Fruit fly (Drosophila melanogaster) whole organism, embryonic: Measurements from ENCODE around the gene CG2614.
A peak's percentile ranks its signal among the peaks of the same experiment; 100 is the strongest.

Experiments
- B-H2 ChIP-seq: fragments of 200-800 bp; sonication (Bioruptor generic); optimal IDR thresholded peaks from 2 replicates; lab custom pipeline; 2018; ENCODE audit warnings: missing biosample characterization, mild to moderate bottlenecking, missing genetic modification characterization
- BEAF-32 ChIP-seq: fragments of 200-800 bp; sonication (Bioruptor generic); optimal IDR thresholded peaks from 3 replicates; lab custom pipeline; 2017; ENCODE audit warnings: missing biosample characterization, missing genetic modification characterization, mild to moderate bottlenecking, moderate library complexity, missing genetic modification reagents
- CG11398 ChIP-seq: fragments of 200-800 bp; sonication (Bioruptor generic); optimal IDR thresholded peaks from 2 replicates; lab custom pipeline; 2016; ENCODE audit warnings: missing biosample characterization, missing genetic modification characterization
- CG12104 ChIP-seq: fragments of 200-800 bp; sonication (Bioruptor generic); optimal IDR thresholded peaks from 3 replicates; lab custom pipeline; 2016; ENCODE audit warnings: missing biosample characterization, missing genetic modification characterization
- CG14050 ChIP-seq: fragments of 200-800 bp; sonication (Bioruptor generic); IDR thresholded peaks from 3 replicates; pipeline ENCODE4 v1.3.6; 2022; ENCODE audit warnings: missing biosample characterization, missing genetic modification characterization
- CG1529 ChIP-seq: fragments of 200-800 bp; sonication (Bioruptor generic); optimal IDR thresholded peaks from 3 replicates; lab custom pipeline; 2018; ENCODE audit warnings: missing biosample characterization, missing genetic modification characterization
- CG16863 ChIP-seq: fragments of 200-800 bp; sonication (Bioruptor generic); optimal IDR thresholded peaks from 3 replicates; lab custom pipeline; 2016; ENCODE audit warnings: missing biosample characterization, missing genetic modification characterization
- CG17186 ChIP-seq: fragments of 200-800 bp; sonication (Bioruptor generic); optimal IDR thresholded peaks from 3 replicates; lab custom pipeline; 2017; ENCODE audit warnings: missing biosample characterization, missing genetic modification reagents, missing genetic modification characterization
- CG18011 ChIP-seq: fragments of 200-800 bp; sonication (Bioruptor generic); optimal IDR thresholded peaks from 2 replicates; lab custom pipeline; 2017; ENCODE audit warnings: missing biosample characterization, missing genetic modification characterization, mild to moderate bottlenecking, moderate library complexity, missing genotype
- CG2889 ChIP-seq: fragments of 200-800 bp; sonication (Bioruptor generic); IDR thresholded peaks from 3 replicates; pipeline ENCODE4 v1.3.6; 2022; ENCODE audit warnings: missing biosample characterization, missing genetic modification characterization
- CG31365 ChIP-seq: fragments of 200-800 bp; sonication (Bioruptor generic); optimal IDR thresholded peaks from 2 replicates; lab custom pipeline; 2018; ENCODE audit warnings: missing biosample characterization, mild to moderate bottlenecking, missing genetic modification characterization
- CG3995 ChIP-seq: fragments of 200-800 bp; sonication (Bioruptor generic); optimal IDR thresholded peaks from 3 replicates; lab custom pipeline; 2016; ENCODE audit warnings: missing biosample characterization, missing genetic modification characterization
- CG4617 ChIP-seq: fragments of 200-800 bp; sonication (Bioruptor generic); optimal IDR thresholded peaks from 3 replicates; lab custom pipeline; 2016; ENCODE audit warnings: missing biosample characterization, missing genetic modification characterization, borderline replicate concordance
- CG6854 ChIP-seq: fragments of 200-800 bp; sonication (Bioruptor generic); optimal IDR thresholded peaks from 3 replicates; lab custom pipeline; 2017; ENCODE audit warnings: missing biosample characterization, mild to moderate bottlenecking, missing genetic modification characterization
- CG7987 ChIP-seq: fragments of 200-800 bp; sonication (Bioruptor generic); optimal IDR thresholded peaks from 2 replicates; lab custom pipeline; 2018; ENCODE audit warnings: missing biosample characterization, mild to moderate bottlenecking, missing genetic modification characterization, moderate library complexity
- CkIIα-i1 ChIP-seq: fragments of 200-800 bp; sonication (Bioruptor generic); IDR thresholded peaks from 2 replicates; pipeline ENCODE4 v1.3.6; 2022; ENCODE audit warnings: missing biosample characterization, missing genetic modification characterization
- D19B ChIP-seq: fragments of 200-800 bp; sonication (Bioruptor generic); optimal IDR thresholded peaks from 2 replicates; lab custom pipeline; 2017; ENCODE audit warnings: missing biosample characterization, mild to moderate bottlenecking, missing genetic modification characterization
- Dbx ChIP-seq: fragments of 200-800 bp; sonication (Bioruptor generic); IDR thresholded peaks from 3 replicates; pipeline ENCODE4 v1.3.6; 2022; ENCODE audit warnings: missing biosample characterization, missing genetic modification characterization
- Dfd ChIP-seq, 2 experiments: fragments of >200 bp; optimal IDR thresholded peaks; 2 replicates each; lab custom pipeline; 2017; ENCODE audit warnings: missing biosample characterization in 2 of 2, missing genetic modification characterization in 2 of 2
- Doc3 ChIP-seq: fragments of 200-800 bp; sonication (Bioruptor generic); IDR thresholded peaks from 3 replicates; pipeline ENCODE4 v1.3.6; 2022; ENCODE audit warnings: missing biosample characterization, missing genetic modification characterization; ENCODE audit not compliant: partially characterized antibody
- E2f2 ChIP-seq: fragments of 200-800 bp; sonication (Bioruptor generic); IDR thresholded peaks from 2 replicates; pipeline ENCODE4 v1.3.6; 2022; ENCODE audit warnings: missing biosample characterization, missing genetic modification characterization
- HLH3B ChIP-seq: fragments of 200-800 bp; sonication (Bioruptor generic); IDR thresholded peaks from 2 replicates; pipeline ENCODE4 v1.3.6; 2022; ENCODE audit warnings: missing biosample characterization, missing genetic modification characterization
- Lim3 ChIP-seq: fragments of 200-800 bp; sonication (Bioruptor generic); IDR thresholded peaks from 2 replicates; pipeline ENCODE4 v1.3.6; 2022; ENCODE audit warnings: missing biosample characterization, missing genetic modification characterization
- Neu2 ChIP-seq: fragments of 200-800 bp; sonication (Bioruptor generic); optimal IDR thresholded peaks from 3 replicates; lab custom pipeline; 2016; ENCODE audit warnings: missing biosample characterization, missing genetic modification characterization, borderline replicate concordance
- Nf-YB ChIP-seq: fragments of 200-800 bp; sonication (Bioruptor generic); optimal IDR thresholded peaks from 3 replicates; lab custom pipeline; 2019; ENCODE audit warnings: missing biosample characterization, mild to moderate bottlenecking, missing genetic modification characterization, moderate library complexity
- Tbp ChIP-seq: fragments of >200 bp; optimal IDR thresholded peaks from 2 replicates; lab custom pipeline; 2018; ENCODE audit warnings: missing biosample characterization, missing genetic modification characterization
- amos ChIP-seq: fragments of 200-800 bp; sonication (Bioruptor generic); IDR thresholded peaks from 2 replicates; pipeline ENCODE4 v1.3.6; 2022; ENCODE audit warnings: missing biosample characterization, missing genetic modification characterization; ENCODE audit not compliant: partially characterized antibody
- az2 ChIP-seq: fragments of 200-800 bp; sonication (Bioruptor generic); optimal IDR thresholded peaks from 3 replicates; lab custom pipeline; 2016; ENCODE audit warnings: missing biosample characterization, missing genetic modification characterization
- cg ChIP-seq: fragments of 200-800 bp; sonication (Bioruptor generic); optimal IDR thresholded peaks from 3 replicates; lab custom pipeline; 2019; ENCODE audit warnings: missing biosample characterization, mild to moderate bottlenecking, missing genetic modification characterization, moderate library complexity
- chm ChIP-seq: fragments of 200-800 bp; sonication (Bioruptor generic); IDR thresholded peaks from 2 replicates; pipeline ENCODE4 v1.3.6; 2022; ENCODE audit warnings: missing biosample characterization, missing genetic modification characterization
- ci ChIP-seq: fragments of 200-800 bp; sonication (Bioruptor generic); IDR thresholded peaks from 3 replicates; pipeline ENCODE4 v1.3.6; 2022; ENCODE audit warnings: missing biosample characterization, missing genetic modification characterization
- croc ChIP-seq: fragments of 200-800 bp; sonication (Bioruptor generic); conservative IDR thresholded peaks from 3 replicates; pipeline ENCODE4 v1.3.6; 2022; ENCODE audit warnings: missing biosample characterization, missing genetic modification characterization
- dan ChIP-seq: fragments of 200-800 bp; sonication (Bioruptor generic); IDR thresholded peaks from 2 replicates; pipeline ENCODE4 v1.3.6; 2022; ENCODE audit warnings: missing biosample characterization, missing genetic modification characterization
- dmrt11E ChIP-seq: fragments of 200-800 bp; sonication (Bioruptor generic); optimal IDR thresholded peaks from 3 replicates; lab custom pipeline; 2018; ENCODE audit warnings: missing biosample characterization, mild to moderate bottlenecking, missing genetic modification characterization, moderate library complexity
- fru ChIP-seq: fragments of >200 bp; optimal IDR thresholded peaks from 2 replicates; lab custom pipeline; 2017
- ftz-f1 ChIP-seq: fragments of 200-800 bp; sonication (Bioruptor generic); optimal IDR thresholded peaks from 2 replicates; lab custom pipeline; 2016; ENCODE audit warnings: missing biosample characterization, missing genetic modification characterization
- gfzf ChIP-seq: fragments of 200-800 bp; sonication (Bioruptor generic); optimal IDR thresholded peaks from 2 replicates; lab custom pipeline; 2016; ENCODE audit warnings: missing biosample characterization, mild to moderate bottlenecking, missing genetic modification characterization, moderate library complexity
- hbn ChIP-seq: fragments of 200-800 bp; sonication (Bioruptor generic); IDR thresholded peaks from 2 replicates; pipeline ENCODE4 v1.3.6; 2022; ENCODE audit warnings: missing biosample characterization, missing genetic modification characterization; ENCODE audit not compliant: partially characterized antibody
- hkb ChIP-seq, 2 experiments: fragments of 200-800 bp in 1 of 2; fragments of >200 bp in 1 of 2; sonication (Bioruptor generic) in 1 of 2; IDR thresholded peaks in 1 of 2; optimal IDR thresholded peaks in 1 of 2; 2 replicates each; pipeline versions ENCODE4 v1.3.6 to Lab custom; 2017 to 2022; ENCODE audit warnings: missing biosample characterization in 1 of 2, missing genetic modification characterization in 1 of 2
- jing ChIP-seq: fragments of 200-800 bp; sonication (Bioruptor generic); optimal IDR thresholded peaks from 2 replicates; lab custom pipeline; 2018; ENCODE audit warnings: missing biosample characterization, mild to moderate bottlenecking, missing genetic modification characterization
- jumu ChIP-seq: fragments of 200-800 bp; sonication (Bioruptor generic); optimal IDR thresholded peaks from 3 replicates; lab custom pipeline; 2016; ENCODE audit warnings: missing biosample characterization, missing genetic modification characterization
- kay ChIP-seq: fragments of 200-800 bp; sonication (Bioruptor generic); optimal IDR thresholded peaks from 2 replicates; lab custom pipeline; 2016; ENCODE audit warnings: missing biosample characterization, missing genetic modification characterization
- ken ChIP-seq: fragments of 200-800 bp; sonication (Bioruptor generic); IDR thresholded peaks from 3 replicates; pipeline ENCODE4 v1.3.6; 2022; ENCODE audit warnings: missing biosample characterization, missing genetic modification characterization
- org-1 ChIP-seq: fragments of 200-800 bp; sonication (Bioruptor generic); optimal IDR thresholded peaks from 2 replicates; lab custom pipeline; 2017; ENCODE audit warnings: missing biosample characterization, missing genetic modification characterization
- psq ChIP-seq: fragments of 200-800 bp; sonication (Bioruptor generic); optimal IDR thresholded peaks from 2 replicates; lab custom pipeline; 2017; ENCODE audit warnings: missing biosample characterization, missing genetic modification characterization
- sd ChIP-seq: fragments of 200-800 bp; sonication (Bioruptor generic); optimal IDR thresholded peaks from 3 replicates; lab custom pipeline; 2018; ENCODE audit warnings: missing biosample characterization, mild to moderate bottlenecking, missing genetic modification characterization, moderate library complexity
- sisA ChIP-seq: fragments of 200-800 bp; sonication (Bioruptor generic); IDR thresholded peaks from 2 replicates; pipeline ENCODE4 v1.3.6; 2022; ENCODE audit warnings: missing biosample characterization, missing genetic modification characterization
- stc ChIP-seq: fragments of 200-800 bp; sonication (Bioruptor generic); IDR thresholded peaks from 2 replicates; pipeline ENCODE4 v1.3.6; 2022; ENCODE audit warnings: missing biosample characterization, missing genetic modification characterization
- tup ChIP-seq: fragments of 200-800 bp; sonication (Bioruptor generic); optimal IDR thresholded peaks from 2 replicates; lab custom pipeline; 2016; ENCODE audit warnings: missing biosample characterization, mild to moderate bottlenecking, missing genetic modification characterization, moderate library complexity
- vnd ChIP-seq: fragments of 200-800 bp; sonication (Bioruptor generic); IDR thresholded peaks from 3 replicates; pipeline ENCODE4 v1.3.6; 2022; ENCODE audit warnings: missing biosample characterization, missing genetic modification characterization; ENCODE audit not compliant: partially characterized antibody
- wor ChIP-seq: fragments of 200-800 bp; sonication (Bioruptor generic); IDR thresholded peaks from 2 replicates; pipeline ENCODE4 v1.3.6; 2022; ENCODE audit warnings: missing biosample characterization, missing genetic modification characterization
- zfh1 ChIP-seq: fragments of 200-800 bp; sonication (Bioruptor generic); IDR thresholded peaks from 3 replicates; pipeline ENCODE4 v1.3.6; 2022; ENCODE audit warnings: missing biosample characterization, missing genetic modification characterization

CG2614 gene

dm6 chr2L:20638413-20638812, 17.8 kb upstream of the CG2614 start (continued):
- TF ChIP-seq vnd (GFP tag; lab: Robert Waterston, UW) (no peak), E2f2 (GFP tag; lab: Robert Waterston, UW) (peak; percentile 99), CG2889 (GFP tag; lab: Robert Waterston, UW) (no peak), jing (no peak), CG12104 (GFP tag; lab: Kevin White, UChicago) (no peak), cg (GFP tag; lab: Kevin White, UChicago) (no peak), gfzf (GFP tag; lab: Kevin White, UChicago) (peak; percentile 90), dan (no peak), dmrt11E (tag; lab: Kevin White, UChicago) (no peak), ftz-f1 (GFP tag; lab: Kevin White, UChicago) (no peak), org-1 (no peak), Dbx (GFP tag; lab: Robert Waterston, UW) (no peak), wor (GFP tag; lab: Robert Waterston, UW) (no peak), croc (GFP tag; lab: Robert Waterston, UW) (no peak), sisA (no peak), kay (GFP tag; lab: Kevin White, UChicago) (no peak), CG31365 (no peak), fru (lab: Kevin White, UChicago) (no peak), CG16863 (GFP tag; lab: Kevin White, UChicago) (no peak), Lim3 (GFP tag; lab: Robert Waterston, UW) (no peak), B-H2 (no peak), psq (GFP tag; lab: Kevin White, UChicago) (no peak), chm (GFP tag; lab: Robert Waterston, UW) (no peak), D19B (GFP tag; lab: Kevin White, UChicago) (no peak), az2 (GFP tag; lab: Kevin White, UChicago) (no peak), CkIIα-i1 (no peak), Nf-YB (GFP tag; lab: Kevin White, UChicago) (no peak), CG11398 (no peak), CG17186 (GFP tag; lab: Kevin White, UChicago) (peak; percentile 25), CG1529 (GFP tag; lab: Kevin White, UChicago) (no peak), Dfd (GFP tag; optimal IDR thresholded peaks at IDR 0.05; lab: Kevin White, UChicago) (no peak), amos (GFP tag; lab: Robert Waterston, UW) (peak; percentile 32), HLH3B (GFP tag; lab: Robert Waterston, UW) (no peak), hkb (optimal IDR thresholded peaks at IDR 0.05; lab: Kevin White, UChicago) (no peak), hkb (GFP tag; IDR thresholded peaks at IDR 0.05; lab: Robert Waterston, UW) (no peak), zfh1 (no peak), ken (peak; percentile 43; the same call in 2 of the 3 replicates), CG18011 (GFP tag; lab: Kevin White, UChicago) (no peak), Doc3 (GFP tag; lab: Robert Waterston, UW) (no peak), CG14050 (GFP tag; lab: Robert Waterston, UW) (no peak), CG3995 (GFP tag; lab: Kevin White, UChicago) (peak; percentile 65), CG7987 (GFP tag; lab: Kevin White, UChicago) (no peak), Neu2 (GFP tag; lab: Kevin White, UChicago) (no peak), CG4617 (GFP tag; lab: Kevin White, UChicago) (no peak), CG6854 (GFP tag; lab: Kevin White, UChicago) (no peak), jumu (GFP tag; lab: Kevin White, UChicago) (no peak), ci (GFP tag; lab: Robert Waterston, UW) (peak; percentile 43; the same call in 1 of the 3 replicates), Tbp (no peak), stc (GFP tag; lab: Robert Waterston, UW) (0 out of 2 replicates have a peak, but pooled peaks have one; percentile 33), hbn (no peak), BEAF-32 (GFP tag; lab: Kevin White, UChicago) (peak; percentile 29), sd (no peak), tup (GFP tag; lab: Kevin White, UChicago) (no peak)
